Worm (Caenorhabditis elegans) whole organism, L4 larva: ENCODE data around the gene F56A11.5.

Experiments
- D1046.2 ChIP-seq: fragments of 200-800 bp; sonication (Bioruptor generic); IDR thresholded peaks from 2 replicates; pipeline ENCODE4 v1.3.6; 2022; ENCODE audit warnings: missing genetic modification characterization, missing compliant biosample characterization
- F44E2.7 ChIP-seq: fragments of 200-800 bp; sonication (Bioruptor generic); IDR thresholded peaks from 2 replicates; pipeline ENCODE4 v2.1.2; 2022; ENCODE audit warnings: missing genetic modification characterization, missing compliant biosample characterization
- lin-13 ChIP-seq: fragments of 150-350 bp; optimal IDR thresholded peaks from 2 replicates; lab custom pipeline; 2014; ENCODE audit warnings: missing biosample characterization, missing genetic modification reagents, missing genetic modification characterization
- lin-39 ChIP-seq: fragments of 150-350 bp; optimal IDR thresholded peaks from 2 replicates; lab custom pipeline; 2014; ENCODE audit warnings: missing biosample characterization, missing genetic modification reagents, missing genetic modification characterization
- lsy-2 ChIP-seq, 2 experiments: fragments of 150-350 bp in 1 of 2; sonication (generic microtip) in 1 of 2; optimal IDR thresholded peaks; 2 replicates each; lab custom pipeline; 2014 to 2017; ENCODE audit warnings: missing biosample characterization in 2 of 2, missing genetic modification characterization in 2 of 2
- nhr-237 ChIP-seq: sonication (generic microtip); optimal IDR thresholded peaks from 2 replicates; lab custom pipeline; 2017; ENCODE audit warnings: missing biosample characterization, missing genetic modification characterization
- nhr-28 ChIP-seq: fragments of 150-350 bp; optimal IDR thresholded peaks from 2 replicates; lab custom pipeline; 2014; ENCODE audit warnings: missing biosample characterization, missing genetic modification characterization
- nhr-6 ChIP-seq: fragments of 150-350 bp; optimal IDR thresholded peaks from 2 replicates; lab custom pipeline; 2014; ENCODE audit warnings: missing biosample characterization, missing genetic modification characterization
- pha-4 ChIP-seq, 2 experiments: fragments of 150-350 bp in 1 of 2; fragments of 200-800 bp in 1 of 2; sonication (Bioruptor generic) in 1 of 2; IDR thresholded peaks in 1 of 2; optimal IDR thresholded peaks in 1 of 2; 2 replicates each; pipeline versions ENCODE4 v1.3.6 to Lab custom; 2014 to 2022; ENCODE audit warnings: missing genetic modification characterization in 2 of 2, missing genetic modification reagents in 2 of 2, missing biosample characterization in 1 of 2, missing compliant biosample characterization in 1 of 2
- pqm-1 ChIP-seq: sonication (generic microtip); optimal IDR thresholded peaks from 2 replicates; lab custom pipeline; 2017; ENCODE audit warnings: missing biosample characterization, missing genetic modification characterization
- skn-1 ChIP-seq: fragments of 150-350 bp; optimal IDR thresholded peaks from 2 replicates; lab custom pipeline; 2014; ENCODE audit warnings: missing biosample characterization, missing genetic modification characterization
- unc-62 ChIP-seq, 3 experiments: fragments of 150-350 bp in 1 of 3; sonication (generic microtip); optimal IDR thresholded peaks in 2 of 3; peaks in 1 of 3; 1 replicate in 1 of 3; 2 replicates in 2 of 3; lab custom pipeline; 2014 to 2017; ENCODE audit warnings: missing biosample characterization in 3 of 3, missing genetic modification characterization in 3 of 3, missing genetic modification reagents in 3 of 3, missing genotype in 1 of 3
- ztf-11 ChIP-seq: fragments of 150-350 bp; optimal IDR thresholded peaks from 2 replicates; lab custom pipeline; 2014; ENCODE audit warnings: missing biosample characterization, missing genetic modification characterization

DNA sequence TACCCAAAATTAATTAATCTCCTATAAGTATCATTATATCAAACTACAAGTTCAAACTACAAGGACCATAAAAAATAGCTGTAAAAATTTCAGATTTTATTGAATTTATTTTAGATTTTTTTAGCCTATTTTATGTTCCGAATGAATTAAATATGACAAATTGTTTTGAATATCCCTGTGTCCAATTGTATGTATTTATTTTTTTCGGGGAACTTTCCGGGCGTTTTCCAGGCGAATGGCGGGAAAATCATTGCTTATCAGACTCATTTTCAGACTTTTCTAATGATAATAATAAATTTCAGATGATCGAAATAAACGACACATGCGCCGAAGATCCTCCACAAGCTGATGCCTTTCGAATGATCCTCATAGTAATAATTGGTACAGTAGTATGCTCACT lies 22.6 kb downstream of the F56A11.5 start, which contains the start of gene F56A11.4:
- no peak for TF ChIP-seq nhr-237 (tag; lab: Kevin White, UChicago)
- TF ChIP-seq F44E2.7 (GFP tag; lab: Robert Waterston, UW), result no peak
- no peak for TF ChIP-seq nhr-6 (tag; lab: Kevin White, UChicago)
- TF ChIP-seq pha-4 (GFP tag; IDR thresholded peaks at IDR 0.05; lab: Robert Waterston, UW), result no peak
- no peak for TF ChIP-seq pha-4 (tag; optimal IDR thresholded peaks at IDR 0.05; lab: Kevin White, UChicago)
- TF ChIP-seq lsy-2 (tag; optimal IDR thresholded peaks at IDR 0.05; lab: Kevin White, UChicago), result no peak
- no peak for TF ChIP-seq ztf-11 (tag; lab: Kevin White, UChicago)
- no peak for TF ChIP-seq unc-62 (GFP tag; optimal IDR thresholded peaks at IDR 0.05 in 1 of 2; lab: Kevin White, UChicago)
- no peak for TF ChIP-seq unc-62 (tag; optimal IDR thresholded peaks at IDR 0.05; lab: Kevin White, UChicago)
- TF ChIP-seq skn-1, result no peak
- TF ChIP-seq lin-13 (GFP tag; lab: Kevin White, UChicago), result no peak
- TF ChIP-seq pqm-1 (tag; lab: Kevin White, UChicago), result no peak
- no peak for TF ChIP-seq lin-39
- no peak for TF ChIP-seq D1046.2
- TF ChIP-seq nhr-28 (tag; lab: Kevin White, UChicago), result no peak
